Worm (Caenorhabditis elegans) whole organism, L4 larva: ENCODE results near the gene kap-1.
A peak's percentile ranks its signal among the peaks of the same experiment; 100 is the strongest.

Experiments used
- F26F4.8 ChIP-seq: fragments of 200-800 bp; sonication (Bioruptor generic); conservative IDR thresholded peaks from 2 replicates; pipeline ENCODE4 v1.3.6; 2022; ENCODE audit warnings: missing genetic modification characterization, missing compliant biosample characterization
- F37D6.2 ChIP-seq: sonication (generic microtip); optimal IDR thresholded peaks from 2 replicates; lab custom pipeline; 2016; ENCODE audit warnings: mild to moderate bottlenecking, missing genetic modification characterization, missing compliant biosample characterization
- T20F7.1 ChIP-seq: fragments of 200-800 bp; sonication (Bioruptor generic); optimal IDR thresholded peaks from 2 replicates; lab custom pipeline; 2018; ENCODE audit warnings: mild to moderate bottlenecking, missing genetic modification characterization, missing compliant biosample characterization
- Y48G9A.11 ChIP-seq: fragments of 200-800 bp; sonication (Bioruptor generic); IDR thresholded peaks from 2 replicates; pipeline ENCODE4 v1.3.6; 2022; ENCODE audit warnings: missing genetic modification reagents, missing genetic modification characterization, missing compliant biosample characterization
- Y5F2A.4 ChIP-seq: fragments of 200-800 bp; sonication (Bioruptor generic); optimal IDR thresholded peaks from 2 replicates; lab custom pipeline; 2018; ENCODE audit warnings: mild to moderate bottlenecking, missing genetic modification characterization, missing compliant biosample characterization
- ZK337.2 ChIP-seq: fragments of 200-800 bp; sonication (Bioruptor generic); IDR thresholded peaks from 2 replicates; pipeline ENCODE4 v1.3.6; 2022; ENCODE audit warnings: missing genetic modification reagents, missing genetic modification characterization, missing compliant biosample characterization
- aha-1 ChIP-seq: fragments of 150-350 bp; peaks from one replicate; lab custom pipeline; 2014; ENCODE audit warnings: missing biosample characterization, missing genetic modification characterization
- aly-2 ChIP-seq: sonication (generic microtip); optimal IDR thresholded peaks from 2 replicates; lab custom pipeline; 2018; ENCODE audit warnings: missing biosample characterization, missing genetic modification characterization
- arid-1 ChIP-seq: fragments of 200-800 bp; sonication (Bioruptor generic); conservative IDR thresholded peaks from 2 replicates; pipeline ENCODE4 v1.3.6; 2022; ENCODE audit warnings: missing genetic modification reagents, missing genetic modification characterization, missing compliant biosample characterization
- ceh-20 ChIP-seq: fragments of 200-800 bp; sonication (Bioruptor generic); IDR thresholded peaks from 2 replicates; pipeline ENCODE4 v1.3.6; 2022; ENCODE audit warnings: missing genetic modification reagents, missing genetic modification characterization, missing compliant biosample characterization
- ceh-32 ChIP-seq: sonication (generic microtip); optimal IDR thresholded peaks from 2 replicates; lab custom pipeline; 2016; ENCODE audit warnings: mild to moderate bottlenecking, missing genetic modification characterization, missing compliant biosample characterization; ENCODE audit not compliant: poor library complexity
- ceh-62 ChIP-seq: sonication (generic microtip); optimal IDR thresholded peaks from 2 replicates; lab custom pipeline; 2017; ENCODE audit warnings: missing biosample characterization, missing genetic modification characterization
- daf-16 ChIP-seq, 3 experiments: sonication (generic microtip); optimal IDR thresholded peaks; 2 replicates each; lab custom pipeline; 2016 to 2017; ENCODE audit warnings: missing genetic modification characterization in 3 of 3, missing genetic modification reagents in 3 of 3, mild to moderate bottlenecking in 2 of 3, missing compliant biosample characterization in 2 of 3, missing biosample characterization in 1 of 3, moderate library complexity in 1 of 3
- dmd-6 ChIP-seq: fragments of 200-800 bp; sonication (Bioruptor generic); IDR thresholded peaks from 2 replicates; pipeline ENCODE4 v1.3.6; 2022; ENCODE audit warnings: missing genetic modification reagents, missing genetic modification characterization, missing compliant biosample characterization
- dmd-8 ChIP-seq: fragments of 200-800 bp; sonication (Bioruptor generic); IDR thresholded peaks from 2 replicates; pipeline ENCODE4 v1.3.6; 2022; ENCODE audit warnings: missing genetic modification characterization, missing compliant biosample characterization
- dpl-1 ChIP-seq: fragments of 150-350 bp; optimal IDR thresholded peaks from 2 replicates; lab custom pipeline; 2014; ENCODE audit warnings: missing biosample characterization, missing genetic modification reagents, missing genetic modification characterization
- hif-1 ChIP-seq, 2 experiments: sonication (generic microtip); optimal IDR thresholded peaks; 2 replicates each; lab custom pipeline; 2016 to 2017; ENCODE audit warnings: missing compliant biosample characterization in 2 of 2, missing genetic modification characterization in 2 of 2, missing genetic modification reagents in 2 of 2, missing genotype in 2 of 2, mild to moderate bottlenecking in 1 of 2
- hlh-11 ChIP-seq: fragments of 200-800 bp; sonication (Bioruptor generic); optimal IDR thresholded peaks from 2 replicates; lab custom pipeline; 2018; ENCODE audit warnings: mild to moderate bottlenecking, missing genetic modification characterization, missing compliant biosample characterization
- hmg-1.1 ChIP-seq: fragments of 200-800 bp; sonication (Bioruptor generic); IDR thresholded peaks from 2 replicates; pipeline ENCODE4 v1.3.6; 2022; ENCODE audit warnings: missing genetic modification reagents, missing genetic modification characterization, missing compliant biosample characterization
- jun-1 ChIP-seq: fragments of 150-350 bp; optimal IDR thresholded peaks from 2 replicates; lab custom pipeline; 2014; ENCODE audit warnings: missing biosample characterization, missing genetic modification reagents, missing genetic modification characterization
- lim-7 ChIP-seq: fragments of 200-800 bp; sonication (Bioruptor generic); IDR thresholded peaks from 2 replicates; pipeline ENCODE4 v1.3.6; 2022; ENCODE audit warnings: missing genetic modification characterization, missing compliant biosample characterization
- lin-1 ChIP-seq: fragments of 200-800 bp; sonication (Bioruptor generic); IDR thresholded peaks from 2 replicates; pipeline ENCODE4 v1.3.6; 2022; ENCODE audit warnings: missing genetic modification reagents, missing genetic modification characterization, missing compliant biosample characterization
- lir-3 ChIP-seq: sonication (generic microtip); optimal IDR thresholded peaks from 2 replicates; lab custom pipeline; 2016; ENCODE audit warnings: mild to moderate bottlenecking, missing genetic modification characterization, missing compliant biosample characterization
- mdt-29 ChIP-seq: fragments of 200-800 bp; sonication (Bioruptor generic); IDR thresholded peaks from 2 replicates; pipeline ENCODE4 v1.3.6; 2022; ENCODE audit warnings: missing genetic modification reagents, missing genetic modification characterization, missing compliant biosample characterization
- mes-2 ChIP-seq: sonication (generic microtip); optimal IDR thresholded peaks from 2 replicates; lab custom pipeline; 2016; ENCODE audit warnings: missing genotype, mild to moderate bottlenecking, missing genetic modification characterization, missing compliant biosample characterization; ENCODE audit not compliant: poor library complexity, severe bottlenecking
- mxl-2 ChIP-seq: fragments of 200-800 bp; sonication (Bioruptor generic); conservative IDR thresholded peaks from 2 replicates; pipeline ENCODE4 v1.3.6; 2022; ENCODE audit warnings: missing genetic modification reagents, missing genetic modification characterization, missing compliant biosample characterization
- mxl-3 ChIP-seq: fragments of 200-800 bp; sonication (Bioruptor generic); optimal IDR thresholded peaks from 2 replicates; lab custom pipeline; 2018; ENCODE audit warnings: mild to moderate bottlenecking, missing genetic modification characterization, missing compliant biosample characterization
- nhr-10 ChIP-seq: fragments of 150-350 bp; optimal IDR thresholded peaks from 2 replicates; lab custom pipeline; 2014; ENCODE audit warnings: missing biosample characterization, missing genetic modification characterization
- nhr-11 ChIP-seq: fragments of 150-350 bp; optimal IDR thresholded peaks from 2 replicates; lab custom pipeline; 2014; ENCODE audit warnings: missing biosample characterization, missing genetic modification characterization
- nhr-237 ChIP-seq: sonication (generic microtip); optimal IDR thresholded peaks from 2 replicates; lab custom pipeline; 2017; ENCODE audit warnings: missing biosample characterization, missing genetic modification characterization
- nhr-25 ChIP-seq: sonication (generic microtip); optimal IDR thresholded peaks from 2 replicates; lab custom pipeline; 2017; ENCODE audit warnings: missing genetic modification characterization, mild to moderate bottlenecking, missing compliant biosample characterization, antibody characterized with exemption, moderate library complexity, borderline replicate concordance; ENCODE audit not compliant: insufficient read depth
- nhr-41 ChIP-seq: fragments of 200-800 bp; sonication (Bioruptor generic); IDR thresholded peaks from 2 replicates; pipeline ENCODE4 v1.3.6; 2022; ENCODE audit warnings: missing genetic modification reagents, missing genetic modification characterization, missing compliant biosample characterization
- nhr-48 ChIP-seq: sonication (generic microtip); optimal IDR thresholded peaks from 2 replicates; lab custom pipeline; 2016; ENCODE audit warnings: mild to moderate bottlenecking, missing genetic modification characterization, missing compliant biosample characterization
- nhr-6 ChIP-seq: fragments of 150-350 bp; optimal IDR thresholded peaks from 2 replicates; lab custom pipeline; 2014; ENCODE audit warnings: missing biosample characterization, missing genetic modification characterization
- nhr-76 ChIP-seq: fragments of 150-350 bp; optimal IDR thresholded peaks from 2 replicates; lab custom pipeline; 2014; ENCODE audit warnings: missing biosample characterization, missing genetic modification characterization
- pha-4 ChIP-seq, 2 experiments: fragments of 150-350 bp in 1 of 2; fragments of 200-800 bp in 1 of 2; sonication (Bioruptor generic) in 1 of 2; IDR thresholded peaks in 1 of 2; optimal IDR thresholded peaks in 1 of 2; 2 replicates each; pipeline versions ENCODE4 v1.3.6 to Lab custom; 2014 to 2022; ENCODE audit warnings: missing genetic modification characterization in 2 of 2, missing genetic modification reagents in 2 of 2, missing biosample characterization in 1 of 2, missing compliant biosample characterization in 1 of 2
- rbr-2 ChIP-seq: sonication (generic microtip); optimal IDR thresholded peaks from 2 replicates; lab custom pipeline; 2016; ENCODE audit warnings: missing genotype, missing genetic modification characterization, missing compliant biosample characterization
- snpc-1.2 ChIP-seq: fragments of 200-800 bp; sonication (Bioruptor generic); IDR thresholded peaks from 2 replicates; pipeline ENCODE4 v1.3.6; 2022; ENCODE audit warnings: missing genetic modification reagents, missing genetic modification characterization, missing compliant biosample characterization
- spr-1 ChIP-seq: sonication (generic microtip); optimal IDR thresholded peaks from 2 replicates; lab custom pipeline; 2016; ENCODE audit warnings: mild to moderate bottlenecking, missing genetic modification characterization, missing compliant biosample characterization
- spr-3 ChIP-seq: fragments of 200-800 bp; sonication (Bioruptor generic); optimal IDR thresholded peaks from 2 replicates; lab custom pipeline; 2018; ENCODE audit warnings: mild to moderate bottlenecking, missing genetic modification characterization, missing compliant biosample characterization
- tag-97 ChIP-seq: fragments of 200-800 bp; sonication (Bioruptor generic); IDR thresholded peaks from 2 replicates; pipeline ENCODE4 v1.3.6; 2022; ENCODE audit warnings: missing genetic modification characterization, missing compliant biosample characterization
- tra-1 ChIP-seq: fragments of 200-800 bp; sonication (Bioruptor generic); IDR thresholded peaks from 2 replicates; pipeline ENCODE4 v1.3.6; 2022; ENCODE audit warnings: missing genetic modification reagents, missing genetic modification characterization, missing compliant biosample characterization
- unc-39 ChIP-seq: sonication (generic microtip); optimal IDR thresholded peaks from 2 replicates; lab custom pipeline; 2017; ENCODE audit warnings: missing biosample characterization, missing genetic modification characterization
- unc-62 ChIP-seq, 3 experiments: fragments of 150-350 bp in 1 of 3; sonication (generic microtip); optimal IDR thresholded peaks in 2 of 3; peaks in 1 of 3; 1 replicate in 1 of 3; 2 replicates in 2 of 3; lab custom pipeline; 2014 to 2017; ENCODE audit warnings: missing biosample characterization in 3 of 3, missing genetic modification characterization in 3 of 3, missing genetic modification reagents in 3 of 3, missing genotype in 1 of 3
- vab-7 ChIP-seq: fragments of 200-800 bp; sonication (Bioruptor generic); IDR thresholded peaks from 2 replicates; pipeline ENCODE4 v1.3.6; 2022; ENCODE audit warnings: missing genetic modification reagents, missing genetic modification characterization, missing compliant biosample characterization
- zip-11 ChIP-seq: fragments of 200-800 bp; sonication (Bioruptor generic); IDR thresholded peaks from 2 replicates; pipeline ENCODE4 v1.3.6; 2022; ENCODE audit warnings: missing genetic modification characterization, missing compliant biosample characterization
- ztf-11 ChIP-seq: fragments of 150-350 bp; optimal IDR thresholded peaks from 2 replicates; lab custom pipeline; 2014; ENCODE audit warnings: missing biosample characterization, missing genetic modification characterization

Gene kap-1

ce11 chrIII:7380120-7380519 is 41.5 kb downstream of the kap-1 start:
- TF ChIP-seq aha-1 (tag; lab: Kevin White, UChicago), result peak; percentile 91
- no peak for TF ChIP-seq T20F7.1 (GFP tag; lab: Kevin White, UChicago)
- TF ChIP-seq aly-2, result no peak

- TF ChIP-seq mdt-29 (GFP tag; lab: Robert Waterston, UW) (no peak), jun-1 (tag; lab: Kevin White, UChicago) (no peak), spr-3 (no peak), mxl-2 (GFP tag; lab: Robert Waterston, UW) (no peak), hif-1 (tag; optimal IDR thresholded peaks at IDR 0.05; lab: Kevin White, UChicago) (no peak), nhr-25 (tag; lab: Kevin White, UChicago) (no peak), aha-1 (tag; lab: Kevin White, UChicago) (no peak), arid-1 (GFP tag; lab: Robert Waterston, UW) (no peak), lir-3 (tag; lab: Kevin White, UChicago) (no peak), lim-7 (GFP tag; lab: Robert Waterston, UW) (no peak), F26F4.8 (GFP tag; lab: Robert Waterston, UW) (no peak), tag-97 (GFP tag; lab: Robert Waterston, UW) (no peak), unc-39 (tag; lab: Kevin White, UChicago) (no peak), nhr-48 (tag; lab: Kevin White, UChicago) (no peak), dmd-6 (GFP tag; lab: Robert Waterston, UW) (no peak), tra-1 (GFP tag; lab: Robert Waterston, UW) (no peak), mxl-3 (GFP tag; lab: Kevin White, UChicago) (no peak), Y48G9A.11 (GFP tag; lab: Robert Waterston, UW) (no peak), zip-11 (no peak), rbr-2 (peak; percentile 11), nhr-11 (no peak), ceh-32 (tag; lab: Kevin White, UChicago) (no peak), vab-7 (no peak), hmg-1.1 (GFP tag; lab: Robert Waterston, UW) (no peak), nhr-6 (no peak), dpl-1 (GFP tag; lab: Kevin White, UChicago) (peak; percentile 61), nhr-10 (tag; lab: Kevin White, UChicago) (no peak), ZK337.2 (GFP tag; lab: Robert Waterston, UW) (no peak), Y5F2A.4 (no peak), dmd-8 (GFP tag; lab: Robert Waterston, UW) (no peak), mes-2 (peak; percentile 62), snpc-1.2 (no peak), pha-4 (GFP tag; IDR thresholded peaks at IDR 0.05; lab: Robert Waterston, UW) (no peak), pha-4 (tag; optimal IDR thresholded peaks at IDR 0.05; lab: Kevin White, UChicago) (no peak), spr-1 (no peak), ceh-62 (tag; lab: Kevin White, UChicago) (no peak), daf-16 (GFP tag; optimal IDR thresholded peaks at IDR 0.05; lab: Kevin White, UChicago) (no peak), daf-16 (tag; optimal IDR thresholded peaks at IDR 0.05; lab: Kevin White, UChicago) (peak; percentile 36), ztf-11 (tag; lab: Kevin White, UChicago) (no peak), hlh-11 (tag; lab: Kevin White, UChicago) (no peak), ceh-20 (GFP tag; lab: Robert Waterston, UW) (no peak), nhr-41 (GFP tag; lab: Robert Waterston, UW) (no peak), nhr-76 (tag; lab: Kevin White, UChicago) (no peak), nhr-237 (tag; lab: Kevin White, UChicago) (no peak), lin-1 (GFP tag; lab: Robert Waterston, UW) (no peak), unc-62 (GFP tag; optimal IDR thresholded peaks at IDR 0.05 in 1 of 2; lab: Kevin White, UChicago) (no peak), unc-62 (tag; optimal IDR thresholded peaks at IDR 0.05; lab: Kevin White, UChicago) (no peak), F37D6.2 (no peak)
Observed at ce11 chrIII:7381546-7382171, 43.0 kb downstream of the kap-1 start, which contains the start of the genes hmg-4 and T20B12.3. hmg-4 (minus strand) TSS chrIII:7381596. T20B12.3 (plus strand) TSS chrIII:7382115.
